Fruit fly (Drosophila melanogaster) whole organism, embryonic: Measurements from ENCODE around the gene CG15449.

Source experiments
- Blimp-1 ChIP-seq: fragments of 200-800 bp; sonication (Bioruptor generic); optimal IDR thresholded peaks from 3 replicates; lab custom pipeline; 2018; ENCODE audit warnings: missing biosample characterization, missing genetic modification characterization, mild to moderate bottlenecking, moderate library complexity, missing genetic modification reagents
- C15 ChIP-seq: fragments of 200-800 bp; sonication (Bioruptor generic); IDR thresholded peaks from 3 replicates; pipeline ENCODE4 v1.3.6; 2022; ENCODE audit warnings: missing biosample characterization, missing genetic modification characterization
- CG10366 ChIP-seq: fragments of 200-800 bp; sonication (Bioruptor generic); IDR thresholded peaks from 2 replicates; pipeline ENCODE4 v1.3.6; 2022; ENCODE audit warnings: missing biosample characterization, missing genetic modification characterization
- CG12155 ChIP-seq: fragments of 200-800 bp; sonication (Bioruptor generic); optimal IDR thresholded peaks from 3 replicates; lab custom pipeline; 2016; ENCODE audit warnings: missing biosample characterization, missing genetic modification characterization
- CG12659 ChIP-seq: fragments of 200-800 bp; sonication (Bioruptor generic); optimal IDR thresholded peaks from 3 replicates; lab custom pipeline; 2017; ENCODE audit warnings: mild to moderate bottlenecking, missing biosample characterization, missing genetic modification reagents, missing genetic modification characterization
- CG14710 ChIP-seq: fragments of 200-800 bp; sonication (Bioruptor generic); optimal IDR thresholded peaks from 3 replicates; lab custom pipeline; 2019; ENCODE audit warnings: missing biosample characterization, mild to moderate bottlenecking, missing genetic modification characterization, moderate library complexity
- CG15011 ChIP-seq: fragments of 200-800 bp; sonication (Bioruptor generic); optimal IDR thresholded peaks from 3 replicates; lab custom pipeline; 2018; ENCODE audit warnings: missing biosample characterization, mild to moderate bottlenecking, missing genetic modification characterization
- CG1603 ChIP-seq: fragments of 200-800 bp; sonication (Bioruptor generic); optimal IDR thresholded peaks from 2 replicates; lab custom pipeline; 2019; ENCODE audit warnings: missing biosample characterization, mild to moderate bottlenecking, missing genetic modification characterization, moderate library complexity
- CG17568 ChIP-seq: fragments of 200-800 bp; sonication (Bioruptor generic); optimal IDR thresholded peaks from 2 replicates; lab custom pipeline; 2018; ENCODE audit warnings: missing biosample characterization, mild to moderate bottlenecking, missing genetic modification characterization, moderate library complexity
- CG17612 ChIP-seq: fragments of 200-800 bp; sonication (Bioruptor generic); IDR thresholded peaks from 2 replicates; pipeline ENCODE4 v1.3.6; 2022; ENCODE audit warnings: missing biosample characterization, missing genetic modification characterization
- CG30403 ChIP-seq: fragments of 200-800 bp; sonication (Bioruptor generic); optimal IDR thresholded peaks from 3 replicates; lab custom pipeline; 2016; ENCODE audit warnings: missing biosample characterization, missing genetic modification characterization
- CG3065 ChIP-seq: fragments of 200-800 bp; sonication (Bioruptor generic); optimal IDR thresholded peaks from 2 replicates; lab custom pipeline; 2016; ENCODE audit warnings: missing biosample characterization, missing genetic modification characterization
- CG33213 ChIP-seq: fragments of 200-800 bp; sonication (Bioruptor generic); optimal IDR thresholded peaks from 3 replicates; lab custom pipeline; 2016; ENCODE audit warnings: missing biosample characterization, missing genetic modification characterization
- CG34422 ChIP-seq: fragments of 200-800 bp; sonication (Bioruptor generic); IDR thresholded peaks from 3 replicates; pipeline ENCODE4 v1.3.6; 2022; ENCODE audit warnings: missing biosample characterization, missing genetic modification characterization
- CG4360 ChIP-seq: fragments of 200-800 bp; sonication (Bioruptor generic); IDR thresholded peaks from 2 replicates; pipeline ENCODE4 v1.3.6; 2022; ENCODE audit warnings: missing biosample characterization, missing genetic modification characterization
- CG6813 ChIP-seq: fragments of 200-800 bp; sonication (Bioruptor generic); optimal IDR thresholded peaks from 2 replicates; lab custom pipeline; 2017; ENCODE audit warnings: missing biosample characterization, missing genetic modification characterization, mild to moderate bottlenecking, moderate library complexity, missing genetic modification reagents
- CG7839 ChIP-seq: fragments of 200-800 bp; sonication (Bioruptor generic); optimal IDR thresholded peaks from 3 replicates; lab custom pipeline; 2018; ENCODE audit warnings: missing biosample characterization, mild to moderate bottlenecking, missing genetic modification characterization, moderate library complexity
- CG8944 ChIP-seq: fragments of 200-800 bp; sonication (Bioruptor generic); optimal IDR thresholded peaks from 3 replicates; lab custom pipeline; 2016; ENCODE audit warnings: missing biosample characterization, missing genetic modification characterization
- Dad ChIP-seq: fragments of 200-800 bp; sonication (Bioruptor generic); optimal IDR thresholded peaks from 3 replicates; lab custom pipeline; 2016; ENCODE audit warnings: missing biosample characterization, missing genetic modification characterization
- Dbx ChIP-seq: fragments of 200-800 bp; sonication (Bioruptor generic); IDR thresholded peaks from 3 replicates; pipeline ENCODE4 v1.3.6; 2022; ENCODE audit warnings: missing biosample characterization, missing genetic modification characterization
- Dfd ChIP-seq, 2 experiments: fragments of >200 bp; optimal IDR thresholded peaks; 2 replicates each; lab custom pipeline; 2017; ENCODE audit warnings: missing biosample characterization in 2 of 2, missing genetic modification characterization in 2 of 2
- Elba2 ChIP-seq: fragments of 200-800 bp; sonication (Bioruptor generic); optimal IDR thresholded peaks from 3 replicates; lab custom pipeline; 2016; ENCODE audit warnings: missing biosample characterization, missing genetic modification characterization
- HLHmδ ChIP-seq: fragments of 200-800 bp; sonication (Bioruptor generic); optimal IDR thresholded peaks from 2 replicates; lab custom pipeline; 2018; ENCODE audit warnings: missing biosample characterization, mild to moderate bottlenecking, missing genetic modification characterization, moderate library complexity
- Hey ChIP-seq: fragments of 200-800 bp; sonication (Bioruptor generic); optimal IDR thresholded peaks from 3 replicates; lab custom pipeline; 2018; ENCODE audit warnings: missing biosample characterization, mild to moderate bottlenecking, missing genetic modification characterization
- Hmr ChIP-seq: fragments of 200-800 bp; sonication (Bioruptor generic); optimal IDR thresholded peaks from 3 replicates; lab custom pipeline; 2017; ENCODE audit warnings: mild to moderate bottlenecking, missing biosample characterization, missing genetic modification reagents, missing genetic modification characterization
- Lpt ChIP-seq: fragments of >200 bp; optimal IDR thresholded peaks from 2 replicates; lab custom pipeline; 2018; ENCODE audit warnings: missing biosample characterization, missing genetic modification characterization
- MTF-1 ChIP-seq: fragments of 200-800 bp; sonication (Bioruptor generic); optimal IDR thresholded peaks from 2 replicates; lab custom pipeline; 2018; ENCODE audit warnings: missing biosample characterization, mild to moderate bottlenecking, missing genetic modification characterization, borderline replicate concordance
- NK7.1 ChIP-seq: fragments of 200-800 bp; sonication (Bioruptor generic); optimal IDR thresholded peaks from 3 replicates; lab custom pipeline; 2016; ENCODE audit warnings: missing biosample characterization, missing genetic modification characterization
- Nf-YB ChIP-seq: fragments of 200-800 bp; sonication (Bioruptor generic); optimal IDR thresholded peaks from 3 replicates; lab custom pipeline; 2019; ENCODE audit warnings: missing biosample characterization, mild to moderate bottlenecking, missing genetic modification characterization, moderate library complexity
- NfI ChIP-seq: fragments of 200-800 bp; sonication (Bioruptor generic); optimal IDR thresholded peaks from 3 replicates; lab custom pipeline; 2018; ENCODE audit warnings: missing biosample characterization, mild to moderate bottlenecking, missing genetic modification characterization, moderate library complexity
- Oaz ChIP-seq: fragments of 200-800 bp; sonication (Bioruptor generic); IDR thresholded peaks from 2 replicates; pipeline ENCODE4 v1.3.6; 2022; ENCODE audit warnings: missing biosample characterization, missing genetic modification characterization
- Oli ChIP-seq: fragments of 200-800 bp; sonication (Bioruptor generic); optimal IDR thresholded peaks from 2 replicates; lab custom pipeline; 2018; ENCODE audit warnings: missing biosample characterization, mild to moderate bottlenecking, missing genetic modification characterization, moderate library complexity
- Six4 ChIP-seq: fragments of 200-800 bp; sonication (Bioruptor generic); optimal IDR thresholded peaks from 2 replicates; lab custom pipeline; 2016; ENCODE audit warnings: missing biosample characterization, missing genetic modification characterization
- Usf ChIP-seq: fragments of 200-800 bp; sonication (Bioruptor generic); optimal IDR thresholded peaks from 2 replicates; lab custom pipeline; 2017; ENCODE audit warnings: missing genotype, missing biosample characterization, missing genetic modification characterization
- bcd ChIP-seq: fragments of 200-800 bp; sonication (Bioruptor generic); optimal IDR thresholded peaks from 2 replicates; lab custom pipeline; 2017; ENCODE audit warnings: missing biosample characterization, mild to moderate bottlenecking, missing genetic modification characterization
- gro ChIP-seq: fragments of 200-800 bp; sonication (Bioruptor generic); optimal IDR thresholded peaks from 2 replicates; lab custom pipeline; 2016; ENCODE audit warnings: missing biosample characterization, missing genetic modification characterization
- gsb ChIP-seq: fragments of 200-800 bp; sonication (Bioruptor generic); IDR thresholded peaks from 2 replicates; pipeline ENCODE4 v1.3.6; 2022; ENCODE audit warnings: missing biosample characterization, missing genetic modification characterization
- jumu ChIP-seq: fragments of 200-800 bp; sonication (Bioruptor generic); optimal IDR thresholded peaks from 3 replicates; lab custom pipeline; 2016; ENCODE audit warnings: missing biosample characterization, missing genetic modification characterization
- ken ChIP-seq: fragments of 200-800 bp; sonication (Bioruptor generic); IDR thresholded peaks from 3 replicates; pipeline ENCODE4 v1.3.6; 2022; ENCODE audit warnings: missing biosample characterization, missing genetic modification characterization
- pfk ChIP-seq: fragments of 200-800 bp; sonication (Bioruptor generic); optimal IDR thresholded peaks from 2 replicates; lab custom pipeline; 2018; ENCODE audit warnings: missing biosample characterization, mild to moderate bottlenecking, missing genetic modification characterization, moderate library complexity
- sc ChIP-seq, 3 experiments: fragments of >200 bp in 2 of 3; fragments of 200-800 bp in 1 of 3; sonication (Bioruptor generic) in 1 of 3; optimal IDR thresholded peaks; 2 replicates in 2 of 3; 3 replicates in 1 of 3; lab custom pipeline; 2017; ENCODE audit warnings: mild to moderate bottlenecking in 1 of 3, missing biosample characterization in 1 of 3, missing genetic modification characterization in 1 of 3, missing genetic modification reagents in 1 of 3
- schlank ChIP-seq: fragments of 200-800 bp; sonication (Bioruptor generic); optimal IDR thresholded peaks from 2 replicates; lab custom pipeline; 2018; ENCODE audit warnings: missing biosample characterization, mild to moderate bottlenecking, missing genetic modification characterization
- sens ChIP-seq: fragments of 200-800 bp; sonication (Bioruptor generic); peaks from one replicate; lab custom pipeline; 2016; ENCODE audit warnings: missing biosample characterization, missing genetic modification characterization
- seq ChIP-seq: fragments of 200-800 bp; sonication (Bioruptor generic); IDR thresholded peaks from 2 replicates; pipeline ENCODE4 v1.3.6; 2022; ENCODE audit warnings: missing biosample characterization, missing genetic modification characterization
- sqz ChIP-seq: fragments of 200-800 bp; sonication (Bioruptor generic); optimal IDR thresholded peaks from 3 replicates; lab custom pipeline; 2018; ENCODE audit warnings: missing biosample characterization, mild to moderate bottlenecking, missing genetic modification characterization
- sr ChIP-seq: fragments of 200-800 bp; sonication (Bioruptor generic); IDR thresholded peaks from 3 replicates; pipeline ENCODE4 v1.3.6; 2022; ENCODE audit warnings: missing biosample characterization, missing genetic modification characterization
- vfl ChIP-seq: fragments of 200-800 bp; sonication (Bioruptor generic); optimal IDR thresholded peaks from 2 replicates; lab custom pipeline; 2016; ENCODE audit warnings: missing biosample characterization, missing genetic modification characterization
- wek ChIP-seq: fragments of 200-800 bp; sonication (Bioruptor generic); optimal IDR thresholded peaks from 3 replicates; lab custom pipeline; 2018; ENCODE audit warnings: missing biosample characterization, mild to moderate bottlenecking, missing genetic modification characterization, moderate library complexity
- wor ChIP-seq: fragments of 200-800 bp; sonication (Bioruptor generic); IDR thresholded peaks from 2 replicates; pipeline ENCODE4 v1.3.6; 2022; ENCODE audit warnings: missing biosample characterization, missing genetic modification characterization

Gene CG15449

dm6 chrX:21053849-21054581, 13.6 kb upstream of the CG15449 start, which contains the start of the genes Stt3A and bves (continued):
- TF ChIP-seq pfk (GFP tag; lab: Kevin White, UChicago) (peak; percentile 65), Nf-YB (GFP tag; lab: Kevin White, UChicago) (peak; percentile 90), CG12155 (GFP tag; lab: Kevin White, UChicago) (peak; percentile 96), CG3065 (GFP tag; lab: Kevin White, UChicago) (peak; percentile 94), Blimp-1 (GFP tag; lab: Kevin White, UChicago) (peak; percentile 98), NK7.1 (GFP tag; lab: Kevin White, UChicago) (peak; percentile 97), gro (GFP tag; lab: Kevin White, UChicago) (peak; percentile 99), CG4360 (GFP tag; lab: Robert Waterston, UW) (peak; percentile 71), Dbx (GFP tag; lab: Robert Waterston, UW) (peak; percentile 96), wor (GFP tag; lab: Robert Waterston, UW) (peak; percentile 96), seq (GFP tag; lab: Robert Waterston, UW) (peak; percentile 99), sr (GFP tag; lab: Robert Waterston, UW) (peak; percentile 92), wek (peak; percentile 95), NfI (GFP tag; lab: Kevin White, UChicago) (peak; percentile 98), schlank (peak; percentile 97), ken (GFP tag; lab: Robert Waterston, UW) (peak; percentile 98), CG34422 (GFP tag; lab: Robert Waterston, UW) (peak; percentile 98), Usf (GFP tag; lab: Kevin White, UChicago) (peak; percentile 96), C15 (peak; percentile 90; the same call in 2 of the 3 replicates), Hmr (GFP tag; lab: Kevin White, UChicago) (peak; percentile 99), Dfd (GFP tag; optimal IDR thresholded peaks at IDR 0.05; lab: Kevin White, UChicago) (no peak), CG12659 (peak; percentile 99), sc (optimal IDR thresholded peaks at IDR 0.05; lab: Kevin White, UChicago) (no peak), sc (GFP tag; optimal IDR thresholded peaks at IDR 0.05; lab: Kevin White, UChicago) (peak; percentile 97), CG1603 (peak; percentile 94), CG10366 (GFP tag; lab: Robert Waterston, UW) (peak; percentile 97), CG6813 (peak; percentile 99), gsb (GFP tag; lab: Robert Waterston, UW) (peak; percentile 94), bcd (GFP tag; lab: Kevin White, UChicago) (peak; percentile 97), CG17568 (peak; percentile 99), sqz (GFP tag; lab: Kevin White, UChicago) (peak; percentile 95), CG8944 (GFP tag; lab: Kevin White, UChicago) (peak; percentile 97), Elba2 (peak; percentile 75), CG30403 (peak; percentile 98), Six4 (GFP tag; lab: Kevin White, UChicago) (peak; percentile 98), CG7839 (tag; lab: Kevin White, UChicago) (peak; percentile 99), HLHmδ (GFP tag; lab: Kevin White, UChicago) (no peak), Oaz (GFP tag; lab: Robert Waterston, UW) (peak; percentile 93), Oli (tag; lab: Kevin White, UChicago) (peak; percentile 99), Dad (peak; percentile 98), Lpt (GFP tag; lab: Kevin White, UChicago) (no peak), CG14710 (peak; percentile 96), vfl (peak; percentile 97), MTF-1 (GFP tag; lab: Kevin White, UChicago) (peak; percentile 97), CG15011 (GFP tag; lab: Kevin White, UChicago) (peak; percentile 96), jumu (peak; percentile 98), sens (peak; percentile 100), CG33213 (GFP tag; lab: Kevin White, UChicago) (peak; percentile 98), Hey (peak; percentile 90), CG17612 (GFP tag; lab: Robert Waterston, UW) (peak; percentile 86)
